Worm (Caenorhabditis elegans): ENCODE results near the gene R07B7.2.

Gene R07B7.2

ce11 chrV:12063036-12063435 lies 3.5 kb upstream of the R07B7.2 start, which contains the start of gene clh-6 (continued):
- TF ChIP-seq attf-5 (GFP tag; optimal IDR thresholded peaks at IDR 0.05) (no peak), egl-44 (GFP tag; IDR thresholded peaks at IDR 0.05) (no peak), ztf-3 (GFP tag; optimal IDR thresholded peaks at IDR 0.05) (no peak), K12H6.12 (tag; optimal IDR thresholded peaks at IDR 0.05) (no peak), lin-35 (GFP tag; optimal IDR thresholded peaks at IDR 0.05) (peak in 1 of 3 experiments; percentile 49), cebp-1 (GFP tag; IDR thresholded peaks at IDR 0.05) (no peak), cebp-1 (tag; optimal IDR thresholded peaks at IDR 0.05) (peak; percentile 35), nhr-90 (tag; optimal IDR thresholded peaks at IDR 0.05) (no peak), dpl-1 (GFP tag; optimal IDR thresholded peaks at IDR 0.05) (no peak), attf-6 (GFP tag; IDR thresholded peaks at IDR 0.05) (0 out of 2 replicates have a peak, but pooled peaks have one; percentile 29), bed-2 (GFP tag; IDR thresholded peaks at IDR 0.05) (no peak), madf-8 (GFP tag; conservative IDR thresholded peaks at IDR 0.05) (no peak), rec-8 (tag; optimal IDR thresholded peaks at IDR 0.05) (no peak), B0035.1 (tag; optimal IDR thresholded peaks at IDR 0.05) (peak; percentile 12), pbrm-1 (GFP tag; IDR thresholded peaks at IDR 0.05) (no peak), bed-1 (GFP tag; IDR thresholded peaks at IDR 0.05) (no peak), lsy-27 (tag; optimal IDR thresholded peaks at IDR 0.05; ENCODE audit: borderline replicate concordance, insufficient read depth) (no peak), ztf-18 (tag; optimal IDR thresholded peaks at IDR 0.05) (no peak), F49E8.2 (tag; optimal IDR thresholded peaks at IDR 0.05; ENCODE audit: insufficient read depth) (peak; percentile 12), D2030.7 (GFP tag; IDR thresholded peaks at IDR 0.05) (no peak), efl-1 (GFP tag; optimal IDR thresholded peaks at IDR 0.05) (no peak), repo-1 (tag; optimal IDR thresholded peaks at IDR 0.05) (peak; percentile 69), unc-62 (GFP tag; optimal IDR thresholded peaks at IDR 0.05) (no peak), nhr-27 (tag; optimal IDR thresholded peaks at IDR 0.05) (no peak), rcor-1 (GFP tag; IDR thresholded peaks at IDR 0.05) (no peak), lag-1 (GFP tag; IDR thresholded peaks at IDR 0.05) (no peak), F55B11.4 (tag; optimal IDR thresholded peaks at IDR 0.05; ENCODE audit: borderline replicate concordance, insufficient read depth) (no peak), him-1 (tag; optimal IDR thresholded peaks at IDR 0.05) (no peak), Y79H2A.3 (GFP tag; conservative IDR thresholded peaks at IDR 0.05) (no peak), aptf-2 (GFP tag; conservative IDR thresholded peaks at IDR 0.05) (no peak), mes-4 (tag; optimal IDR thresholded peaks at IDR 0.05) (no peak), B0261.1 (tag; optimal IDR thresholded peaks at IDR 0.05) (no peak), ztf-28 (GFP tag; IDR thresholded peaks at IDR 0.05) (no peak), let-607 (tag; optimal IDR thresholded peaks at IDR 0.05) (no peak), ztf-26 (tag; optimal IDR thresholded peaks at IDR 0.05) (peak; percentile 36), ceh-91 (GFP tag; IDR thresholded peaks at IDR 0.05) (no peak), dpff-1 (tag; optimal IDR thresholded peaks at IDR 0.05) (no peak), ztf-25 (GFP tag; IDR thresholded peaks at IDR 0.05) (no peak), cebp-2 (GFP tag; IDR thresholded peaks at IDR 0.05) (no peak), lsl-1 (GFP tag; optimal IDR thresholded peaks at IDR 0.05) (no peak), madf-3 (GFP tag; IDR thresholded peaks at IDR 0.05) (no peak), snpc-3.4 (tag; optimal IDR thresholded peaks at IDR 0.05) (peak; percentile 51), ztf-22 (GFP tag; optimal IDR thresholded peaks at IDR 0.05) (no peak), hrde-1 (tag; optimal IDR thresholded peaks at IDR 0.05; ENCODE audit: borderline replicate concordance) (no peak), T07F8.4 (tag; optimal IDR thresholded peaks at IDR 0.05) (no peak), Y53F4B.3 (GFP tag; IDR thresholded peaks at IDR 0.05) (no peak), akir-1 (GFP tag; optimal IDR thresholded peaks at IDR 0.05) (peak; percentile 28), nhr-179 (tag; optimal IDR thresholded peaks at IDR 0.05) (no peak), T26A5.8 (tag; optimal IDR thresholded peaks at IDR 0.05) (no peak)
